Fruit fly (Drosophila melanogaster) Kc167 (cell line): ENCODE results near the gene Pi3K92E.

Source experiments
- h ChIP-seq: fragments of >200 bp; optimal IDR thresholded peaks from 3 replicates; lab custom pipeline; 2018; ENCODE audit warnings: missing external identifiers
- ttk ChIP-seq: sonication (Bioruptor generic); optimal IDR thresholded peaks from 2 replicates; lab custom pipeline; 2017; ENCODE audit warnings: missing external identifiers

DNA sequence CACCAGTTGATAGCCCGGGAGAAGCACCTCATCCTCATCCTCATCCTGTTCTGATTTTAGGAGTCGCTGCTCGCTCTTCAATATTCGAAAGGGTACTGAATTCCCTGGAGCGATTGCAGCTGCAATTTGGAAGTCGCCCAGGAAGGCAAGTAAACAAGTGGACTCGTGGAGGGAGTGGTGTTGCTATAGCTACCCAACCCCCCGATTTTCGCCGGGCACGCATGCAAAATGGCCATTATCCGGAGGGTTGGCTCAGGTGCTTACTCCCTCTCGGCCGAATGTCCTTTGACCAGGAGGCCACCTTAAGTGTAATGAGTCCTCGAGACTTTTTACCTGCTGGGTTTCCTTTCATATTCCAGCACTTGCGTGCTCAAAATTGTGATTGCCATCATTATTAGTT, 17.7 kb downstream of the Pi3K92E start, which contains the start of gene CG15923:
- TF ChIP-seq ttk (lab: Kevin White, UChicago) (no peak), h (lab: Kevin White, UChicago) (no peak)
